Worm (Caenorhabditis elegans): ENCODE data around the gene mppb-1.
A peak's percentile ranks its signal among the peaks of the same experiment; 100 is the strongest.

The mppb-1 gene

ce11 chrIV:9063518-9063917 lies 11.0 kb upstream of the mppb-1 start:
- TF ChIP-seq lsy-2 (tag; optimal IDR thresholded peaks at IDR 0.05) (peak in 1 of 2 experiments; percentile 21), nhr-237 (tag; optimal IDR thresholded peaks at IDR 0.05) (no peak), pqm-1 (tag; optimal IDR thresholded peaks at IDR 0.05) (peak; percentile 8), hif-1 (tag; optimal IDR thresholded peaks at IDR 0.05) (peak; percentile 40 to 86)

- TF ChIP-seq egl-43 (GFP tag; IDR thresholded peaks at IDR 0.05): peak; percentile 48; the same call in 1 of the 2 replicates
- TF ChIP-seq set-16 (GFP tag; IDR thresholded peaks at IDR 0.05): peak; percentile 55; the same call in 1 of the 2 replicates
Measured at ce11 chrIV:9067277-9068197, 6.9 kb upstream of the mppb-1 start.

ce11 chrIV:9069703-9070102 lies 4.8 kb upstream of the mppb-1 start, which contains the start of gene nhr-11:
Gene nhr-11, plus strand, starts transcription at chrIV:9070003.
- TF ChIP-seq lin-38 (GFP tag; IDR thresholded peaks at IDR 0.05) (no peak), tag-97 (GFP tag; IDR thresholded peaks at IDR 0.05) (no peak), snpc-1.2 (GFP tag; IDR thresholded peaks at IDR 0.05) (no peak), hlh-30 (tag; optimal IDR thresholded peaks at IDR 0.05; ENCODE audit: insufficient read depth) (no peak), nhr-102 (tag; optimal IDR thresholded peaks at IDR 0.05) (no peak), attf-4 (tag; optimal IDR thresholded peaks at IDR 0.05) (no peak), nhr-6 (tag; optimal IDR thresholded peaks at IDR 0.05) (no peak), nhr-28 (tag; optimal IDR thresholded peaks at IDR 0.05) (no peak), nhr-111 (GFP tag; optimal IDR thresholded peaks at IDR 0.05) (no peak)

- TF ChIP-seq dmd-6 (GFP tag; IDR thresholded peaks at IDR 0.05): peak; percentile 44; the same call in 1 of the 2 replicates
- peak; percentile 57 for TF ChIP-seq hlh-11 (tag; optimal IDR thresholded peaks at IDR 0.05)
- TF ChIP-seq daf-16 (GFP tag; optimal IDR thresholded peaks at IDR 0.05): no peak
- TF ChIP-seq daf-16 (tag; optimal IDR thresholded peaks at IDR 0.05): peak; percentile 57
- peak; percentile 9 for TF ChIP-seq nhr-48 (tag; optimal IDR thresholded peaks at IDR 0.05)
- peak; percentile 40 for TF ChIP-seq aha-1 (tag)
- TF ChIP-seq jun-1 (tag; optimal IDR thresholded peaks at IDR 0.05): no peak
- no peak for TF ChIP-seq fkh-10 (GFP tag; optimal IDR thresholded peaks at IDR 0.05)
- TF ChIP-seq T20F7.1 (GFP tag; optimal IDR thresholded peaks at IDR 0.05): peak; percentile 24
- no peak for TF ChIP-seq dmd-8 (GFP tag; IDR thresholded peaks at IDR 0.05)
- peak; percentile 40 for TF ChIP-seq pqm-1 (tag; optimal IDR thresholded peaks at IDR 0.05)
- TF ChIP-seq dve-1 (tag; optimal IDR thresholded peaks at IDR 0.05; ENCODE audit: insufficient read depth): peak; percentile 66
Measured at ce11 chrIV:9070188-9070587, 4.3 kb upstream of the mppb-1 start.

ce11 chrIV:9078469-9078868 lies 4.0 kb downstream of the mppb-1 start, which contains the start of gene mans-4:
Gene mans-4, minus strand, starts transcription at chrIV:9078569.
- peak in 1 of 2 experiments; percentile 1 for TF ChIP-seq hif-1 (tag; optimal IDR thresholded peaks at IDR 0.05)
- no peak for TF ChIP-seq zag-1 (tag; optimal IDR thresholded peaks at IDR 0.05)

- no peak for TF ChIP-seq nhr-10 (tag; optimal IDR thresholded peaks at IDR 0.05)
- TF ChIP-seq D1046.2 (GFP tag; IDR thresholded peaks at IDR 0.05): no peak
- peak in 1 of 2 experiments; percentile 70 for TF ChIP-seq daf-16 (GFP tag; optimal IDR thresholded peaks at IDR 0.05)
- TF ChIP-seq daf-16 (tag; optimal IDR thresholded peaks at IDR 0.05): no peak
Measured at ce11 chrIV:9079330-9079729, 4.9 kb downstream of the mppb-1 start.
